Fruit fly (Drosophila melanogaster) whole organism, prepupa: ENCODE measurements around the gene CG9626.

ENCODE experiments used
- Blimp-1 ChIP-seq: fragments of 200-800 bp; sonication (Bioruptor generic); optimal IDR thresholded peaks from 3 replicates; lab custom pipeline; 2017; ENCODE audit warnings: missing biosample characterization, missing genetic modification characterization, mild to moderate bottlenecking, moderate library complexity, missing genetic modification reagents
- CG10631 ChIP-seq: fragments of 200-800 bp; sonication (Bioruptor generic); optimal IDR thresholded peaks from 2 replicates; lab custom pipeline; 2016; ENCODE audit warnings: missing biosample characterization, missing genetic modification characterization
- CG10669 ChIP-seq: fragments of 200-800 bp; sonication (Bioruptor generic); optimal IDR thresholded peaks from 3 replicates; lab custom pipeline; 2018; ENCODE audit warnings: missing biosample characterization, mild to moderate bottlenecking, missing genetic modification characterization, moderate library complexity
- CG11762 ChIP-seq: fragments of 200-800 bp; sonication (Bioruptor generic); optimal IDR thresholded peaks from 3 replicates; lab custom pipeline; 2016; ENCODE audit warnings: missing biosample characterization, missing genetic modification characterization; ENCODE audit not compliant: insufficient read depth
- CG11902 ChIP-seq: fragments of 200-800 bp; sonication (Bioruptor generic); optimal IDR thresholded peaks from 3 replicates; lab custom pipeline; 2016; ENCODE audit warnings: missing biosample characterization, missing genetic modification characterization
- CG3032 ChIP-seq: fragments of 200-800 bp; optimal IDR thresholded peaks from 2 replicates; lab custom pipeline; 2019; ENCODE audit warnings: missing biosample characterization, mild to moderate bottlenecking, missing genetic modification characterization, moderate library complexity
- CG31627 ChIP-seq: fragments of 200-800 bp; sonication (Bioruptor generic); optimal IDR thresholded peaks from 3 replicates; lab custom pipeline; 2016; ENCODE audit warnings: missing biosample characterization, missing genetic modification characterization
- CG34406 ChIP-seq: fragments of 200-800 bp; sonication (Bioruptor generic); optimal IDR thresholded peaks from 3 replicates; lab custom pipeline; 2016; ENCODE audit warnings: missing biosample characterization, missing genetic modification characterization
- CG3919 ChIP-seq: fragments of 200-800 bp; sonication (Bioruptor generic); optimal IDR thresholded peaks from 3 replicates; lab custom pipeline; 2016; ENCODE audit warnings: missing biosample characterization, missing genetic modification characterization
- CG6808 ChIP-seq: fragments of 200-800 bp; sonication (Bioruptor generic); optimal IDR thresholded peaks from 3 replicates; lab custom pipeline; 2017; ENCODE audit warnings: missing biosample characterization, missing genetic modification characterization, mild to moderate bottlenecking, moderate library complexity, missing genetic modification reagents
- CG8119 ChIP-seq: fragments of 200-800 bp; sonication (Bioruptor generic); IDR thresholded peaks from 3 replicates; pipeline ENCODE4 v1.3.6; 2022; ENCODE audit warnings: missing biosample characterization, missing genetic modification characterization
- CG8319 ChIP-seq: fragments of 200-800 bp; sonication (Bioruptor generic); optimal IDR thresholded peaks from 3 replicates; lab custom pipeline; 2016; ENCODE audit warnings: missing biosample characterization, missing genetic modification characterization
- CG8632 ChIP-seq: fragments of 200-800 bp; sonication (Bioruptor generic); optimal IDR thresholded peaks from 3 replicates; lab custom pipeline; 2016; ENCODE audit warnings: missing biosample characterization, missing genetic modification characterization
- Eip78C ChIP-seq: fragments of 200-800 bp; sonication (Bioruptor generic); peaks from one replicate; lab custom pipeline; 2016; ENCODE audit warnings: missing biosample characterization, missing genetic modification characterization
- Hr38 ChIP-seq: sonication (Bioruptor generic); optimal IDR thresholded peaks from 2 replicates; lab custom pipeline; 2016; ENCODE audit warnings: missing biosample characterization, missing genetic modification characterization
- Hr39 ChIP-seq: fragments of 200-800 bp; sonication (Bioruptor generic); optimal IDR thresholded peaks from 2 replicates; lab custom pipeline; 2016; ENCODE audit warnings: missing biosample characterization, missing genetic modification characterization
- Hr4 ChIP-seq: fragments of 200-800 bp; sonication (Bioruptor generic); optimal IDR thresholded peaks from 3 replicates; lab custom pipeline; 2016; ENCODE audit warnings: missing biosample characterization, missing genetic modification characterization
- Met ChIP-seq: fragments of 200-800 bp; sonication (Bioruptor generic); optimal IDR thresholded peaks from 3 replicates; lab custom pipeline; 2016; ENCODE audit warnings: missing biosample characterization, missing genetic modification characterization
- OdsH ChIP-seq: fragments of 200-800 bp; sonication (Bioruptor generic); optimal IDR thresholded peaks from 3 replicates; lab custom pipeline; 2016; ENCODE audit warnings: missing biosample characterization, missing genetic modification characterization
- Sox102F ChIP-seq: fragments of 200-800 bp; sonication (Bioruptor generic); optimal IDR thresholded peaks from 2 replicates; lab custom pipeline; 2016; ENCODE audit warnings: missing biosample characterization, mild to moderate bottlenecking, missing genetic modification characterization
- achi ChIP-seq: fragments of 200-800 bp; sonication (Bioruptor generic); optimal IDR thresholded peaks from 3 replicates; lab custom pipeline; 2016; ENCODE audit warnings: missing biosample characterization, missing genetic modification characterization
- acj6 ChIP-seq: fragments of 200-800 bp; sonication (Bioruptor generic); optimal IDR thresholded peaks from 3 replicates; lab custom pipeline; 2016; ENCODE audit warnings: missing biosample characterization, missing genetic modification characterization
- cyc ChIP-seq: fragments of 200-800 bp; sonication (Bioruptor generic); optimal IDR thresholded peaks from 3 replicates; lab custom pipeline; 2016; ENCODE audit warnings: missing biosample characterization, missing genetic modification characterization
- dac ChIP-seq: fragments of 200-800 bp; sonication (Bioruptor generic); optimal IDR thresholded peaks from 2 replicates; lab custom pipeline; 2017; ENCODE audit warnings: missing biosample characterization, mild to moderate bottlenecking, missing genetic modification characterization
- fkh ChIP-seq: fragments of 200-800 bp; sonication (Bioruptor generic); optimal IDR thresholded peaks from 3 replicates; lab custom pipeline; 2017; ENCODE audit warnings: missing biosample characterization, mild to moderate bottlenecking, missing genetic modification characterization, moderate library complexity
- lz ChIP-seq: fragments of 200-800 bp; sonication (Bioruptor generic); optimal IDR thresholded peaks from 3 replicates; lab custom pipeline; 2016; ENCODE audit warnings: missing biosample characterization, missing genetic modification characterization
- salr ChIP-seq, 2 experiments: fragments of 200-800 bp; sonication (Bioruptor generic); optimal IDR thresholded peaks; 3 replicates each; lab custom pipeline; 2016 to 2018; ENCODE audit warnings: missing biosample characterization in 2 of 2, missing genetic modification characterization in 2 of 2, mild to moderate bottlenecking in 1 of 2
- topi ChIP-seq: fragments of 200-800 bp; sonication (Bioruptor generic); optimal IDR thresholded peaks from 3 replicates; lab custom pipeline; 2016; ENCODE audit warnings: missing biosample characterization, missing genetic modification characterization

CG9626 gene

dm6 chr3R:8312037-8312436 is 11.3 kb upstream of the CG9626 start, which contains the start of the genes CG11694 and CG11698:
Gene CG11694 (minus strand): TSS chr3R:8312137.
Gene CG11698 (plus strand): TSS chr3R:8312188.
- no peak for TF ChIP-seq Met
- no peak for TF ChIP-seq CG11902 (GFP tag; lab: Kevin White, UChicago)
- TF ChIP-seq, all 60 proteins: peak for 0

dm6 chr3R:8310678-8311077 is 9.9 kb upstream of the CG9626 start, which contains the start of gene CG11693:
Gene CG11693 (minus strand): TSS chr3R:8310778.
- TF ChIP-seq Hr4, result no peak
- TF ChIP-seq CG8319 (GFP tag; lab: Kevin White, UChicago), result no peak
- no peak for TF ChIP-seq CG3032 (tag; lab: Kevin White, UChicago)
- no peak for TF ChIP-seq topi
- no peak for TF ChIP-seq Blimp-1 (GFP tag; lab: Kevin White, UChicago)
- TF ChIP-seq CG8119 (GFP tag; lab: Robert Waterston, UW), result no peak
- TF ChIP-seq Sox102F, result no peak
- TF ChIP-seq lz (GFP tag; lab: Kevin White, UChicago), result no peak
- TF ChIP-seq, all 60 proteins: peak for 0

dm6 chr3R:8308515-8308959 is 7.8 kb upstream of the CG9626 start, which contains the start of gene tex:
Gene tex (minus strand): TSS chr3R:8308645.
- TF ChIP-seq cyc (GFP tag; lab: Kevin White, UChicago), result no peak
- peak; percentile 72 for TF ChIP-seq fkh (GFP tag; lab: Kevin White, UChicago)
- TF ChIP-seq Eip78C (GFP tag; lab: Kevin White, UChicago), result peak; percentile 34

dm6 chr3R:8307283-8307682 is 6.5 kb upstream of the CG9626 start:
- no peak for TF ChIP-seq CG31627 (GFP tag; lab: Kevin White, UChicago)
- TF ChIP-seq, all 60 proteins: peak for 0

dm6 chr3R:8306927-8307261 is 6.1 kb upstream of the CG9626 start:
- no peak for TF ChIP-seq achi (GFP tag; lab: Kevin White, UChicago)
- TF ChIP-seq dac (GFP tag; lab: Kevin White, UChicago), result no peak
- no peak for TF ChIP-seq Eip78C (GFP tag; lab: Kevin White, UChicago)
- no peak for TF ChIP-seq cyc (GFP tag; lab: Kevin White, UChicago)
- TF ChIP-seq Sox102F, result no peak
- TF ChIP-seq fkh (GFP tag; lab: Kevin White, UChicago), result no peak
- TF ChIP-seq acj6 (GFP tag; lab: Kevin White, UChicago), result no peak
- no peak for TF ChIP-seq OdsH (GFP tag; lab: Kevin White, UChicago)
- TF ChIP-seq CG3919, result no peak
- TF ChIP-seq CG34406 (GFP tag; lab: Kevin White, UChicago), result no peak
- no peak for TF ChIP-seq CG6808 (GFP tag; lab: Kevin White, UChicago)
- no peak for TF ChIP-seq CG8632
- TF ChIP-seq CG10631 (GFP tag; lab: Kevin White, UChicago), result no peak
- no peak for TF ChIP-seq Hr39
- TF ChIP-seq Hr4, result no peak
- no peak for TF ChIP-seq CG8119 (GFP tag; lab: Robert Waterston, UW)
- no peak for TF ChIP-seq salr (GFP tag; optimal IDR thresholded peaks at IDR 0.05; lab: Kevin White, UChicago)
- no peak for TF ChIP-seq CG10669 (GFP tag; lab: Kevin White, UChicago)
- no peak for TF ChIP-seq CG11762 (GFP tag; lab: Kevin White, UChicago)

- TF ChIP-seq OdsH (GFP tag; lab: Kevin White, UChicago) (no peak), CG6808 (GFP tag; lab: Kevin White, UChicago) (no peak), fkh (GFP tag; lab: Kevin White, UChicago) (peak; percentile 59), Eip78C (GFP tag; lab: Kevin White, UChicago) (peak; percentile 49), Hr38 (GFP tag; lab: Kevin White, UChicago) (no peak)
Measured at dm6 chr3R:8306188-8306926, 5.6 kb upstream of the CG9626 start.
